Worm (Caenorhabditis elegans) whole organism, L1 larva: ENCODE results near the gene C06E2.9.

Experiments used
- C16A3.4 ChIP-seq: fragments of 150-350 bp; optimal IDR thresholded peaks from 2 replicates; lab custom pipeline; 2014; ENCODE audit warnings: missing biosample characterization, missing genetic modification characterization
- C34B4.2 ChIP-seq: sonication (generic microtip); optimal IDR thresholded peaks from 2 replicates; lab custom pipeline; 2017; ENCODE audit warnings: mild to moderate bottlenecking, missing genetic modification characterization, missing compliant biosample characterization
- aha-1 ChIP-seq: fragments of 150-350 bp; optimal IDR thresholded peaks from 2 replicates; lab custom pipeline; 2014; ENCODE audit warnings: missing biosample characterization, missing genetic modification characterization
- alr-1 ChIP-seq: fragments of 200-800 bp; sonication (Bioruptor generic); optimal IDR thresholded peaks from 2 replicates; lab custom pipeline; 2018; ENCODE audit warnings: borderline replicate concordance, mild to moderate bottlenecking, missing genetic modification characterization, missing compliant biosample characterization
- ama-1 ChIP-seq: fragments of 150-350 bp; optimal IDR thresholded peaks from 2 replicates; lab custom pipeline; 2014
- blmp-1 ChIP-seq: fragments of 150-350 bp; optimal IDR thresholded peaks from 2 replicates; lab custom pipeline; 2014; ENCODE audit warnings: missing biosample characterization, missing genetic modification characterization
- ceh-8 ChIP-seq: fragments of 200-800 bp; sonication (Bioruptor generic); optimal IDR thresholded peaks from 2 replicates; lab custom pipeline; 2018; ENCODE audit warnings: mild to moderate bottlenecking, missing genetic modification characterization, moderate library complexity, missing compliant biosample characterization
- ceh-82 ChIP-seq, 3 experiments: fragments of 150-350 bp in 1 of 3; sonication (generic microtip) in 2 of 3; optimal IDR thresholded peaks; 2 replicates each; lab custom pipeline; 2014 to 2017; ENCODE audit warnings: missing biosample characterization in 3 of 3, missing genetic modification characterization in 3 of 3
- ceh-90 ChIP-seq: sonication (generic microtip); optimal IDR thresholded peaks from 2 replicates; lab custom pipeline; 2016; ENCODE audit warnings: missing genetic modification characterization, missing compliant biosample characterization
- ces-1 ChIP-seq: fragments of 150-350 bp; optimal IDR thresholded peaks from 2 replicates; lab custom pipeline; 2014; ENCODE audit warnings: missing biosample characterization, missing genetic modification reagents, missing genetic modification characterization
- dpl-1 ChIP-seq, 3 experiments: fragments of 150-350 bp in 2 of 3; sonication (generic microtip) in 1 of 3; optimal IDR thresholded peaks; 2 replicates each; lab custom pipeline; 2014 to 2017; ENCODE audit warnings: missing biosample characterization in 3 of 3, missing genetic modification characterization in 3 of 3, missing genetic modification reagents in 3 of 3
- efl-1 ChIP-seq, 4 experiments: fragments of 150-350 bp; optimal IDR thresholded peaks in 3 of 4; peaks in 1 of 4; 1 replicate in 1 of 4; 2 replicates in 3 of 4; lab custom pipeline; 2014; ENCODE audit warnings: missing biosample characterization in 2 of 4, missing genetic modification characterization in 2 of 4, missing genetic modification reagents in 2 of 4
- efl-3 ChIP-seq: fragments of 200-800 bp; sonication (Bioruptor generic); optimal IDR thresholded peaks from 2 replicates; lab custom pipeline; 2018; ENCODE audit warnings: mild to moderate bottlenecking, missing genetic modification characterization, missing compliant biosample characterization
- egl-27 ChIP-seq, 2 experiments: fragments of 150-350 bp in 1 of 2; sonication (generic microtip); optimal IDR thresholded peaks; 3 replicates each; lab custom pipeline; 2017 to 2018; ENCODE audit warnings: missing biosample characterization in 2 of 2, missing genetic modification characterization in 2 of 2, missing genetic modification reagents in 2 of 2
- elt-2 ChIP-seq: sonication (generic microtip); optimal IDR thresholded peaks from 2 replicates; lab custom pipeline; 2016; ENCODE audit warnings: missing genetic modification characterization, mild to moderate bottlenecking, inconsistent platforms, missing compliant biosample characterization, missing genetic modification reagents
- fkh-10 ChIP-seq: sonication (generic microtip); optimal IDR thresholded peaks from 2 replicates; lab custom pipeline; 2017; ENCODE audit warnings: missing biosample characterization, missing genetic modification reagents, missing genetic modification characterization
- fos-1 ChIP-seq: fragments of 150-350 bp; optimal IDR thresholded peaks from 2 replicates; lab custom pipeline; 2014; ENCODE audit warnings: missing biosample characterization, missing genetic modification characterization
- grh-1 ChIP-seq: fragments of 200-800 bp; sonication (Bioruptor generic); IDR thresholded peaks from 2 replicates; pipeline ENCODE4 v1.3.6; 2022; ENCODE audit warnings: missing genetic modification reagents, missing genetic modification characterization, missing compliant biosample characterization
- hpl-2 ChIP-seq: fragments of 150-350 bp; optimal IDR thresholded peaks from 2 replicates; lab custom pipeline; 2014; ENCODE audit warnings: missing biosample characterization, missing genetic modification reagents, missing genetic modification characterization
- irx-1 ChIP-seq: sonication (generic microtip); optimal IDR thresholded peaks from 2 replicates; lab custom pipeline; 2016; ENCODE audit warnings: missing genetic modification characterization, missing compliant biosample characterization
- jun-1 ChIP-seq: fragments of 150-350 bp; optimal IDR thresholded peaks from 2 replicates; lab custom pipeline; 2014; ENCODE audit warnings: missing biosample characterization, missing genetic modification reagents, missing genetic modification characterization
- lin-14 ChIP-seq: fragments of 200-800 bp; sonication (Bioruptor generic); optimal IDR thresholded peaks from 2 replicates; lab custom pipeline; 2018; ENCODE audit warnings: mild to moderate bottlenecking, missing genetic modification characterization, moderate library complexity, missing compliant biosample characterization
- lin-15B ChIP-seq: fragments of 150-350 bp; sonication (generic microtip); optimal IDR thresholded peaks from 3 replicates; lab custom pipeline; 2014; ENCODE audit warnings: missing biosample characterization, missing genetic modification characterization
- lin-35 ChIP-seq, 2 experiments: fragments of 150-350 bp; optimal IDR thresholded peaks; 2 replicates each; lab custom pipeline; 2014; ENCODE audit warnings: missing biosample characterization in 2 of 2, missing genetic modification characterization in 2 of 2, missing genetic modification reagents in 2 of 2
- lin-39 ChIP-seq: fragments of 150-350 bp; optimal IDR thresholded peaks from 2 replicates; lab custom pipeline; 2014; ENCODE audit warnings: missing biosample characterization, missing genetic modification reagents, missing genetic modification characterization
- lsy-2 ChIP-seq, 2 experiments: fragments of 150-350 bp; optimal IDR thresholded peaks; 2 replicates each; lab custom pipeline; 2014; ENCODE audit warnings: missing biosample characterization in 2 of 2, missing genetic modification characterization in 2 of 2
- mef-2 ChIP-seq: fragments of 150-350 bp; optimal IDR thresholded peaks from 2 replicates; lab custom pipeline; 2014; ENCODE audit warnings: missing biosample characterization, missing genetic modification characterization
- mep-1 ChIP-seq: fragments of 150-350 bp; optimal IDR thresholded peaks from 2 replicates; lab custom pipeline; 2014; ENCODE audit warnings: missing biosample characterization, missing genetic modification characterization
- nhr-12 ChIP-seq: sonication (generic microtip); optimal IDR thresholded peaks from 2 replicates; lab custom pipeline; 2017; ENCODE audit warnings: missing biosample characterization, missing genetic modification characterization
- nhr-19 ChIP-seq: fragments of 200-800 bp; sonication (Bioruptor generic); conservative IDR thresholded peaks from 2 replicates; pipeline ENCODE4 v1.3.6; 2022; ENCODE audit warnings: missing genetic modification characterization, missing compliant biosample characterization
- nhr-20 ChIP-seq: sonication (generic microtip); optimal IDR thresholded peaks from 2 replicates; lab custom pipeline; 2016; ENCODE audit warnings: mild to moderate bottlenecking, missing genetic modification characterization, missing compliant biosample characterization
- nhr-237 ChIP-seq: fragments of 150-350 bp; optimal IDR thresholded peaks from 2 replicates; lab custom pipeline; 2014; ENCODE audit warnings: missing biosample characterization, missing genetic modification characterization
- nhr-71 ChIP-seq: sonication (generic microtip); optimal IDR thresholded peaks from 2 replicates; lab custom pipeline; 2016; ENCODE audit warnings: mild to moderate bottlenecking, missing genetic modification characterization, moderate library complexity, missing compliant biosample characterization
- nhr-84 ChIP-seq: sonication (generic microtip); optimal IDR thresholded peaks from 2 replicates; lab custom pipeline; 2017; ENCODE audit warnings: missing biosample characterization, missing genetic modification characterization
- nhr-85 ChIP-seq: sonication (generic microtip); peaks from one replicate; lab custom pipeline; 2016; ENCODE audit warnings: missing genetic modification characterization, inconsistent platforms, missing compliant biosample characterization
- pag-3 ChIP-seq: sonication (generic microtip); optimal IDR thresholded peaks from 2 replicates; lab custom pipeline; 2017; ENCODE audit warnings: missing genetic modification characterization, mild to moderate bottlenecking, missing compliant biosample characterization, antibody characterized with exemption, borderline replicate concordance; ENCODE audit not compliant: insufficient read depth
- pax-3 ChIP-seq: fragments of 200-800 bp; sonication (Bioruptor generic); optimal IDR thresholded peaks from 2 replicates; lab custom pipeline; 2018; ENCODE audit warnings: mild to moderate bottlenecking, missing genetic modification characterization, moderate library complexity, missing compliant biosample characterization
- snu-23 ChIP-seq: sonication (generic microtip); optimal IDR thresholded peaks from 2 replicates; lab custom pipeline; 2016; ENCODE audit warnings: missing genetic modification characterization, missing compliant biosample characterization
- sox-4 ChIP-seq: sonication (generic microtip); optimal IDR thresholded peaks from 2 replicates; lab custom pipeline; 2016; ENCODE audit warnings: missing genetic modification characterization, missing compliant biosample characterization
- sptf-1 ChIP-seq: fragments of 150-350 bp; optimal IDR thresholded peaks from 2 replicates; lab custom pipeline; 2014; ENCODE audit warnings: missing biosample characterization, missing genetic modification characterization
- sup-37 ChIP-seq: fragments of 200-800 bp; sonication (Bioruptor generic); optimal IDR thresholded peaks from 2 replicates; lab custom pipeline; 2018; ENCODE audit warnings: mild to moderate bottlenecking, missing genetic modification characterization, missing compliant biosample characterization
- tlp-1 ChIP-seq: fragments of 150-350 bp; optimal IDR thresholded peaks from 2 replicates; lab custom pipeline; 2014; ENCODE audit warnings: missing biosample characterization, missing genetic modification characterization
- unc-130 ChIP-seq: fragments of 150-350 bp; optimal IDR thresholded peaks from 2 replicates; lab custom pipeline; 2017; ENCODE audit warnings: missing biosample characterization, missing genetic modification characterization, inconsistent platforms
- unc-30 ChIP-seq: sonication (generic microtip); optimal IDR thresholded peaks from 2 replicates; lab custom pipeline; 2017; ENCODE audit warnings: missing biosample characterization, missing genetic modification characterization
- vab-15 ChIP-seq: sonication (generic microtip); optimal IDR thresholded peaks from 2 replicates; lab custom pipeline; 2017; ENCODE audit warnings: missing genotype, mild to moderate bottlenecking, missing genetic modification characterization, missing compliant biosample characterization
- xbp-1 ChIP-seq: sonication (generic microtip); optimal IDR thresholded peaks from 2 replicates; lab custom pipeline; 2016; ENCODE audit warnings: missing genetic modification characterization, missing compliant biosample characterization
- zag-1 ChIP-seq: fragments of 150-350 bp; optimal IDR thresholded peaks from 2 replicates; lab custom pipeline; 2014; ENCODE audit warnings: missing biosample characterization, missing genetic modification characterization
- ztf-4 ChIP-seq: fragments of 150-350 bp; optimal IDR thresholded peaks from 2 replicates; lab custom pipeline; 2014; ENCODE audit warnings: missing biosample characterization, missing genetic modification characterization

C06E2.9 gene

ce11 chrX:8859538-8859937 is 1.5 kb upstream of the C06E2.9 start:
- TF ChIP-seq blmp-1 (tag; lab: Kevin White, UChicago) (peak; percentile 11), lin-35 (GFP tag; optimal IDR thresholded peaks at IDR 0.05; lab: Kevin White, UChicago) (peak in 1 of 2 experiments; percentile 68), grh-1 (no peak), lin-39 (no peak), C34B4.2 (no peak), dpl-1 (GFP tag; optimal IDR thresholded peaks at IDR 0.05; lab: Kevin White, UChicago) (peak; percentile 39 to 56 (median 50)), efl-1 (optimal IDR thresholded peaks at IDR 0.05; lab: Kevin White, UChicago) (peak; percentile 32 to 46), efl-1 (GFP tag; optimal IDR thresholded peaks at IDR 0.05 in 1 of 2; lab: Kevin White, UChicago) (peak; percentile 52 to 92), lin-14 (GFP tag; lab: Kevin White, UChicago) (no peak)

ce11 chrX:8866563-8866962 is 5.5 kb downstream of the C06E2.9 start, which contains the start of gene ins-9:
ins-9 (minus strand) TSS chrX:8866663.
- no peak for TF ChIP-seq sup-37 (GFP tag; lab: Kevin White, UChicago)
- TF ChIP-seq efl-3 (GFP tag; lab: Kevin White, UChicago) = no peak
- no peak for TF ChIP-seq mep-1 (tag; lab: Kevin White, UChicago)
- no peak for TF ChIP-seq nhr-71
- TF ChIP-seq ceh-90 = no peak
- no peak for TF ChIP-seq nhr-237
- TF ChIP-seq unc-30 (tag; lab: Kevin White, UChicago) = no peak
- TF ChIP-seq fos-1 (tag; lab: Kevin White, UChicago) = no peak
- no peak for TF ChIP-seq ceh-82 (tag; optimal IDR thresholded peaks at IDR 0.05; lab: Kevin White, UChicago)
- no peak for TF ChIP-seq alr-1
- no peak for TF ChIP-seq mef-2 (tag; lab: Kevin White, UChicago)
- no peak for TF ChIP-seq zag-1 (tag; lab: Kevin White, UChicago)
- no peak for TF ChIP-seq nhr-84
- no peak for TF ChIP-seq lsy-2 (tag; optimal IDR thresholded peaks at IDR 0.05; lab: Kevin White, UChicago)

- TF ChIP-seq ces-1 (GFP tag; lab: Kevin White, UChicago) = no peak
- TF ChIP-seq ztf-4 = no peak
- TF ChIP-seq nhr-20 = no peak
- TF ChIP-seq ama-1 = no peak
- no peak for TF ChIP-seq elt-2 (tag; lab: Kevin White, UChicago)
- no peak for TF ChIP-seq nhr-19
- no peak for TF ChIP-seq zag-1 (tag; lab: Kevin White, UChicago)
- TF ChIP-seq pag-3 (tag; lab: Kevin White, UChicago) = no peak
- no peak for TF ChIP-seq nhr-12 (tag; lab: Kevin White, UChicago)
- no peak for TF ChIP-seq lin-39
- no peak for TF ChIP-seq ceh-8 (GFP tag; lab: Kevin White, UChicago)
- TF ChIP-seq unc-130 (tag; lab: Kevin White, UChicago) = no peak
- no peak for TF ChIP-seq hpl-2 (GFP tag; lab: Kevin White, UChicago)
- no peak for TF ChIP-seq irx-1 (tag; lab: Kevin White, UChicago)
- peak in 1 of 3 experiments; percentile 47 for TF ChIP-seq dpl-1 (GFP tag; optimal IDR thresholded peaks at IDR 0.05; lab: Kevin White, UChicago)
- TF ChIP-seq vab-15 (tag; lab: Kevin White, UChicago) = no peak
- no peak for TF ChIP-seq nhr-85 (tag; lab: Kevin White, UChicago)
- TF ChIP-seq jun-1 (tag; lab: Kevin White, UChicago) = no peak
- TF ChIP-seq aha-1 (tag; lab: Kevin White, UChicago) = no peak
- TF ChIP-seq sptf-1 (tag; lab: Kevin White, UChicago) = no peak
- no peak for TF ChIP-seq xbp-1 (tag; lab: Kevin White, UChicago)
- no peak for TF ChIP-seq pax-3 (tag; lab: Kevin White, UChicago)
- TF ChIP-seq sup-37 (GFP tag; lab: Kevin White, UChicago) = no peak
- TF ChIP-seq nhr-71 = peak; percentile 10
- TF ChIP-seq egl-27 (tag; optimal IDR thresholded peaks at IDR 0.05; lab: Kevin White, UChicago) = no peak
- TF ChIP-seq C16A3.4 (tag; lab: Kevin White, UChicago) = no peak
- TF ChIP-seq tlp-1 (tag; lab: Kevin White, UChicago) = no peak
- TF ChIP-seq sox-4 = peak; percentile 2
- no peak for TF ChIP-seq snu-23
- no peak for TF ChIP-seq mep-1 (tag; lab: Kevin White, UChicago)
- TF ChIP-seq mef-2 (tag; lab: Kevin White, UChicago) = no peak
- peak in 1 of 2 experiments; percentile 23 for TF ChIP-seq efl-1 (optimal IDR thresholded peaks at IDR 0.05; lab: Kevin White, UChicago)
- no peak for TF ChIP-seq efl-1 (GFP tag; optimal IDR thresholded peaks at IDR 0.05 in 1 of 2; lab: Kevin White, UChicago)
- peak; percentile 10 for TF ChIP-seq fkh-10 (GFP tag; lab: Kevin White, UChicago)
- TF ChIP-seq ceh-82 (tag; optimal IDR thresholded peaks at IDR 0.05; lab: Kevin White, UChicago) = peak in 1 of 3 experiments; percentile 21
- no peak for TF ChIP-seq lin-15B
Measured at ce11 chrX:8869112-8869675, 8.1 kb downstream of the C06E2.9 start, which contains the start of the genes ubc-22 and ubc-21. ubc-22 (minus strand) TSS chrX:8869162. ubc-21 (plus strand) TSS chrX:8869625.
